Fruit fly (Drosophila melanogaster) Kc167 (cell line): ENCODE results near the gene Itpr.

ENCODE experiments used
- Myc ChIP-seq: fragments of >200 bp; optimal IDR thresholded peaks from 2 replicates; lab custom pipeline; 2017; ENCODE audit warnings: missing external identifiers
- Sin3A ChIP-seq: fragments of >200 bp; optimal IDR thresholded peaks from 2 replicates; lab custom pipeline; 2018; ENCODE audit warnings: missing external identifiers
- h ChIP-seq: fragments of >200 bp; optimal IDR thresholded peaks from 3 replicates; lab custom pipeline; 2018; ENCODE audit warnings: missing external identifiers
- insv ChIP-seq: fragments of >200 bp; optimal IDR thresholded peaks from 3 replicates; lab custom pipeline; 2018; ENCODE audit warnings: missing external identifiers
- psq ChIP-seq: fragments of >200 bp; optimal IDR thresholded peaks from 2 replicates; lab custom pipeline; 2017; ENCODE audit warnings: missing external identifiers
- ttk ChIP-seq: sonication (Bioruptor generic); optimal IDR thresholded peaks from 2 replicates; lab custom pipeline; 2017; ENCODE audit warnings: missing external identifiers

dm6 chr3R:5547464-5547943 lies 30.6 kb downstream of the Itpr start, which contains the start of gene CG2519:
- TF ChIP-seq h (lab: Kevin White, UChicago) = no peak
- TF ChIP-seq psq = no peak
- TF ChIP-seq Sin3A (lab: Kevin White, UChicago) = no peak
- TF ChIP-seq Myc = no peak
- no peak for TF ChIP-seq insv (lab: Kevin White, UChicago)
- TF ChIP-seq ttk (lab: Kevin White, UChicago) = no peak
